Worm (Caenorhabditis elegans): ENCODE measurements around the gene nhr-50.

Gene nhr-50

ce11 chrV:16017671-16018070 lies 17.2 kb upstream of the nhr-50 start, which contains the start of gene srx-43:
TSS of gene srx-43 (plus strand) at chrV:16017971.
- TF ChIP-seq scrt-1 (GFP tag; IDR thresholded peaks at IDR 0.05): no peak
- no peak for TF ChIP-seq flt-1 (GFP tag; IDR thresholded peaks at IDR 0.05)
- TF ChIP-seq tbx-11 (GFP tag; IDR thresholded peaks at IDR 0.05): no peak
- TF ChIP-seq hmg-4 (GFP tag; optimal IDR thresholded peaks at IDR 0.05): no peak

ce11 chrV:16016977-16017376 lies 16.5 kb upstream of the nhr-50 start:
- no peak for TF ChIP-seq sea-1 (GFP tag; conservative IDR thresholded peaks at IDR 0.05)
- TF ChIP-seq hmbx-1 (tag; optimal IDR thresholded peaks at IDR 0.05): no peak
- no peak for TF ChIP-seq ama-1 (optimal IDR thresholded peaks at IDR 0.05)
- no peak for TF ChIP-seq flt-1 (GFP tag; IDR thresholded peaks at IDR 0.05)
- no peak for TF ChIP-seq ets-7 (tag; optimal IDR thresholded peaks at IDR 0.05)
- no peak for TF ChIP-seq F13C5.2 (tag; optimal IDR thresholded peaks at IDR 0.05)
- TF ChIP-seq hmg-4 (GFP tag; optimal IDR thresholded peaks at IDR 0.05): no peak
- no peak for TF ChIP-seq tbx-11 (GFP tag; IDR thresholded peaks at IDR 0.05)
- no peak for TF ChIP-seq tra-4 (tag; optimal IDR thresholded peaks at IDR 0.05)
- TF ChIP-seq aly-1 (tag; optimal IDR thresholded peaks at IDR 0.05): no peak

- TF ChIP-seq pes-1 (GFP tag; IDR thresholded peaks at IDR 0.05) (no peak), scrt-1 (GFP tag; IDR thresholded peaks at IDR 0.05) (no peak), hnd-1 (tag; optimal IDR thresholded peaks at IDR 0.05) (no peak), sea-1 (GFP tag; conservative IDR thresholded peaks at IDR 0.05) (no peak), tra-4 (tag; optimal IDR thresholded peaks at IDR 0.05) (no peak), ceh-13 (GFP tag; optimal IDR thresholded peaks at IDR 0.05) (no peak), ets-7 (tag; optimal IDR thresholded peaks at IDR 0.05) (no peak), tbx-37 (GFP tag; conservative IDR thresholded peaks at IDR 0.05) (no peak), ceh-36 (tag; optimal IDR thresholded peaks at IDR 0.05) (no peak), hmg-4 (GFP tag; optimal IDR thresholded peaks at IDR 0.05) (no peak), flt-1 (GFP tag; IDR thresholded peaks at IDR 0.05) (no peak), F13C5.2 (tag; optimal IDR thresholded peaks at IDR 0.05) (no peak)
These were observed 15.2 kb upstream of the nhr-50 start, which contains the start of gene str-232 for ce11 chrV:16015652-16016051. TSS of gene str-232 (minus strand) at chrV:16015752.

- no peak for TF ChIP-seq tra-4 (tag; optimal IDR thresholded peaks at IDR 0.05)
- no peak for TF ChIP-seq F13C5.2 (tag; optimal IDR thresholded peaks at IDR 0.05)
- TF ChIP-seq tbx-11 (GFP tag; IDR thresholded peaks at IDR 0.05): no peak
- no peak for TF ChIP-seq sea-1 (GFP tag; conservative IDR thresholded peaks at IDR 0.05)
- no peak for TF ChIP-seq ets-7 (tag; optimal IDR thresholded peaks at IDR 0.05)
- no peak for TF ChIP-seq hnd-1 (tag; optimal IDR thresholded peaks at IDR 0.05)
- no peak for TF ChIP-seq tbx-37 (GFP tag; conservative IDR thresholded peaks at IDR 0.05)
- TF ChIP-seq hmg-4 (GFP tag; optimal IDR thresholded peaks at IDR 0.05): no peak
- TF ChIP-seq pes-1 (GFP tag; IDR thresholded peaks at IDR 0.05): no peak
- TF ChIP-seq hmbx-1 (tag; optimal IDR thresholded peaks at IDR 0.05): no peak
- TF ChIP-seq ceh-13 (GFP tag; optimal IDR thresholded peaks at IDR 0.05): no peak
- TF ChIP-seq ceh-36 (tag; optimal IDR thresholded peaks at IDR 0.05): no peak
- no peak for TF ChIP-seq flt-1 (GFP tag; IDR thresholded peaks at IDR 0.05)
- TF ChIP-seq B0310.2 (tag; optimal IDR thresholded peaks at IDR 0.05): no peak
- TF ChIP-seq aly-1 (tag; optimal IDR thresholded peaks at IDR 0.05): no peak
These were observed 9.1 kb upstream of the nhr-50 start, which contains the start of gene str-233 for ce11 chrV:16009564-16009963. TSS of gene str-233 (minus strand) at chrV:16009664.

ce11 chrV:16007505-16007904 lies 7.1 kb upstream of the nhr-50 start, which contains the start of gene str-231:
TSS of gene str-231 (minus strand) at chrV:16007605.
- TF ChIP-seq tra-4 (tag; optimal IDR thresholded peaks at IDR 0.05) (no peak), B0310.2 (tag; optimal IDR thresholded peaks at IDR 0.05) (no peak), tbx-37 (GFP tag; conservative IDR thresholded peaks at IDR 0.05) (no peak), ets-7 (tag; optimal IDR thresholded peaks at IDR 0.05) (no peak), aly-1 (tag; optimal IDR thresholded peaks at IDR 0.05) (no peak), pes-1 (GFP tag; IDR thresholded peaks at IDR 0.05) (no peak), sea-1 (GFP tag; conservative IDR thresholded peaks at IDR 0.05) (no peak), ceh-13 (GFP tag; optimal IDR thresholded peaks at IDR 0.05) (no peak), hmg-4 (GFP tag; optimal IDR thresholded peaks at IDR 0.05) (no peak), hmbx-1 (tag; optimal IDR thresholded peaks at IDR 0.05) (no peak), scrt-1 (GFP tag; IDR thresholded peaks at IDR 0.05) (no peak), F13C5.2 (tag; optimal IDR thresholded peaks at IDR 0.05) (no peak), ama-1 (optimal IDR thresholded peaks at IDR 0.05) (no peak), hnd-1 (tag; optimal IDR thresholded peaks at IDR 0.05) (no peak), ceh-36 (tag; optimal IDR thresholded peaks at IDR 0.05) (no peak)

- TF ChIP-seq hnd-1 (tag; optimal IDR thresholded peaks at IDR 0.05) (no peak), hmbx-1 (tag; optimal IDR thresholded peaks at IDR 0.05) (no peak), hmg-4 (GFP tag; optimal IDR thresholded peaks at IDR 0.05) (no peak), tra-4 (tag; optimal IDR thresholded peaks at IDR 0.05) (no peak), aly-1 (tag; optimal IDR thresholded peaks at IDR 0.05) (no peak), F13C5.2 (tag; optimal IDR thresholded peaks at IDR 0.05) (no peak), tbx-11 (GFP tag; IDR thresholded peaks at IDR 0.05) (no peak), ets-7 (tag; optimal IDR thresholded peaks at IDR 0.05) (no peak), sea-1 (GFP tag; conservative IDR thresholded peaks at IDR 0.05) (no peak), ceh-36 (tag; optimal IDR thresholded peaks at IDR 0.05) (no peak), ceh-13 (GFP tag; optimal IDR thresholded peaks at IDR 0.05) (no peak), ama-1 (optimal IDR thresholded peaks at IDR 0.05) (no peak), flt-1 (GFP tag; IDR thresholded peaks at IDR 0.05) (no peak), tbx-37 (GFP tag; conservative IDR thresholded peaks at IDR 0.05) (no peak), pes-1 (GFP tag; IDR thresholded peaks at IDR 0.05) (no peak), scrt-1 (GFP tag; IDR thresholded peaks at IDR 0.05) (no peak), B0310.2 (tag; optimal IDR thresholded peaks at IDR 0.05) (no peak)
These were observed 1.9 kb upstream of the nhr-50 start, which contains the start of gene nhr-63 for ce11 chrV:16002288-16002687. TSS of gene nhr-63 (plus strand) at chrV:16002588.

- TF ChIP-seq F13C5.2 (tag; optimal IDR thresholded peaks at IDR 0.05): no peak
- no peak for TF ChIP-seq hmg-4 (GFP tag; optimal IDR thresholded peaks at IDR 0.05)
- no peak for TF ChIP-seq ceh-36 (tag; optimal IDR thresholded peaks at IDR 0.05)
- TF ChIP-seq B0310.2 (tag; optimal IDR thresholded peaks at IDR 0.05): no peak
- no peak for TF ChIP-seq tra-4 (tag; optimal IDR thresholded peaks at IDR 0.05)
- no peak for TF ChIP-seq tbx-11 (GFP tag; IDR thresholded peaks at IDR 0.05)
- no peak for TF ChIP-seq scrt-1 (GFP tag; IDR thresholded peaks at IDR 0.05)
- no peak for TF ChIP-seq tbx-37 (GFP tag; conservative IDR thresholded peaks at IDR 0.05)
- no peak for TF ChIP-seq ets-7 (tag; optimal IDR thresholded peaks at IDR 0.05)
- no peak for TF ChIP-seq ceh-13 (GFP tag; optimal IDR thresholded peaks at IDR 0.05)
- TF ChIP-seq sea-1 (GFP tag; conservative IDR thresholded peaks at IDR 0.05): no peak
- no peak for TF ChIP-seq hnd-1 (tag; optimal IDR thresholded peaks at IDR 0.05)
- TF ChIP-seq flt-1 (GFP tag; IDR thresholded peaks at IDR 0.05): no peak
- TF ChIP-seq hmbx-1 (tag; optimal IDR thresholded peaks at IDR 0.05): no peak
These were observed 3.7 kb downstream of the nhr-50 start, which contains the start of the genes C06C6.9 and C06C6.8 for ce11 chrV:15996655-15997186. TSS of gene C06C6.9 (minus strand) at chrV:15996755. TSS of gene C06C6.8 (plus strand) at chrV:15997136.

Measured in whole organism, early embryonic.